Worm (Caenorhabditis elegans): ENCODE measurements around the gene aagr-2.

- TF ChIP-seq hmg-20 (GFP tag; IDR thresholded peaks at IDR 0.05): no peak
- TF ChIP-seq lin-35 (GFP tag; optimal IDR thresholded peaks at IDR 0.05): no peak
- TF ChIP-seq nhr-90 (tag; optimal IDR thresholded peaks at IDR 0.05): no peak
- no peak for TF ChIP-seq him-1 (tag; optimal IDR thresholded peaks at IDR 0.05)
- no peak for TF ChIP-seq unc-130 (GFP tag; optimal IDR thresholded peaks at IDR 0.05)
- no peak for TF ChIP-seq ceh-58 (GFP tag; IDR thresholded peaks at IDR 0.05)
- TF ChIP-seq ztf-25 (GFP tag; IDR thresholded peaks at IDR 0.05): no peak
- TF ChIP-seq dpl-1 (GFP tag; optimal IDR thresholded peaks at IDR 0.05): no peak
- no peak for TF ChIP-seq zfh-2 (GFP tag; conservative IDR thresholded peaks at IDR 0.05)
- no peak for TF ChIP-seq nfya-1 (tag; optimal IDR thresholded peaks at IDR 0.05; ENCODE audit: borderline replicate concordance, insufficient read depth)
These were observed 40.6 kb downstream of the aagr-2 start for ce11 chrII:4884403-4884802.

Measured in whole organism, young adult.